Worm (Caenorhabditis elegans) whole organism, L3 larva: ENCODE results near the gene mam-2.

Source experiments
- ceh-28 ChIP-seq: fragments of 150-350 bp; optimal IDR thresholded peaks from 2 replicates; lab custom pipeline; 2014; ENCODE audit warnings: missing biosample characterization, missing genetic modification reagents, missing genetic modification characterization
- ceh-82 ChIP-seq: fragments of 150-350 bp; optimal IDR thresholded peaks from 2 replicates; lab custom pipeline; 2014; ENCODE audit warnings: missing biosample characterization, missing genetic modification characterization
- egl-27 ChIP-seq: sonication (generic microtip); optimal IDR thresholded peaks from 4 replicates; lab custom pipeline; 2017; ENCODE audit warnings: missing biosample characterization, missing genetic modification reagents, missing genetic modification characterization
- elt-3 ChIP-seq, 3 experiments: fragments of 150-350 bp in 1 of 3; sonication (generic microtip) in 2 of 3; optimal IDR thresholded peaks; 2 replicates in 2 of 3; 4 replicates in 1 of 3; lab custom pipeline; 2014 to 2017; ENCODE audit warnings: missing biosample characterization in 3 of 3, missing genetic modification characterization in 3 of 3
- fkh-10 ChIP-seq: sonication (generic microtip); optimal IDR thresholded peaks from 2 replicates; lab custom pipeline; 2017; ENCODE audit warnings: missing biosample characterization, missing genetic modification reagents, missing genetic modification characterization
- mdl-1 ChIP-seq: fragments of 150-350 bp; optimal IDR thresholded peaks from 2 replicates; lab custom pipeline; 2014; ENCODE audit warnings: missing biosample characterization, missing genetic modification characterization
- nfya-1 ChIP-seq: sonication (generic microtip); optimal IDR thresholded peaks from 2 replicates; lab custom pipeline; 2017; ENCODE audit warnings: missing genetic modification characterization, mild to moderate bottlenecking, missing compliant biosample characterization, antibody characterized with exemption, moderate library complexity; ENCODE audit not compliant: insufficient read depth
- nhr-12 ChIP-seq: fragments of 150-350 bp; optimal IDR thresholded peaks from 2 replicates; lab custom pipeline; 2014; ENCODE audit warnings: missing biosample characterization, missing genetic modification characterization
- nhr-25 ChIP-seq: sonication (generic microtip); optimal IDR thresholded peaks from 2 replicates; lab custom pipeline; 2017; ENCODE audit warnings: missing biosample characterization, missing genetic modification characterization
- nhr-77 ChIP-seq: fragments of 150-350 bp; optimal IDR thresholded peaks from 2 replicates; lab custom pipeline; 2014; ENCODE audit warnings: missing biosample characterization, missing genetic modification characterization
- pha-4 ChIP-seq: fragments of 150-350 bp; optimal IDR thresholded peaks from 2 replicates; lab custom pipeline; 2014; ENCODE audit warnings: missing biosample characterization, missing genetic modification reagents, missing genetic modification characterization
- pqm-1 ChIP-seq: fragments of 150-350 bp; optimal IDR thresholded peaks from 2 replicates; lab custom pipeline; 2017; ENCODE audit warnings: missing biosample characterization, missing genetic modification characterization, inconsistent platforms
- unc-62 ChIP-seq: fragments of 150-350 bp; sonication (generic microtip); optimal IDR thresholded peaks from 4 replicates; lab custom pipeline; 2014; ENCODE audit warnings: missing biosample characterization, missing genetic modification reagents, missing genetic modification characterization

DNA sequence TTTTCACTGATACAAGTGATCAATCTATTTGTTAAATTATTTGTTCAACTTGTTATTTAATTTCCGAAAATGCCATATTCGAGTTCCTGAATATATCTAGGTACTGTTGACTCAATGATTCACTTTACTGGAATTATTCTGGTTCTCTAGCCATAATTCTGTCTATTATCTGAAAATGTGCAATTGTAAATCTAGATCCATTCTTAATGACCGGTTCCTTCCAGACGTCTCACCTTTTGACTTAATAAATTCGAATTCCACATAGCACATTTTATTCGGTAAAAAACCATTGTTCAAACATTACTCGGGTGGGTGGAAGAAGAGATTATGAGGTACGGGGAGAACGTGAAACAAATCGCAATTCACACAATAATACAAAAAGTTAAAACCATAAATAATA is 6.4 kb downstream of the mam-2 start:
- TF ChIP-seq fkh-10 (GFP tag; lab: Kevin White, UChicago) (no peak), elt-3 (tag; optimal IDR thresholded peaks at IDR 0.05; lab: Kevin White, UChicago) (no peak), egl-27 (tag; lab: Kevin White, UChicago) (no peak), ceh-28 (tag; lab: Kevin White, UChicago) (no peak), pqm-1 (tag; lab: Kevin White, UChicago) (no peak), nhr-25 (tag; lab: Kevin White, UChicago) (no peak), ceh-82 (tag; lab: Kevin White, UChicago) (no peak), pha-4 (tag; lab: Kevin White, UChicago) (no peak), nhr-77 (tag; lab: Kevin White, UChicago) (no peak), nhr-12 (tag; lab: Kevin White, UChicago) (no peak), mdl-1 (no peak), unc-62 (GFP tag; lab: Kevin White, UChicago) (no peak), nfya-1 (tag; lab: Kevin White, UChicago) (no peak)
